Fruit fly (Drosophila melanogaster) whole organism, embryonic: ENCODE measurements around the gene Decay.

ENCODE experiments used
- Ada2b ChIP-seq: fragments of 200-800 bp; sonication (Bioruptor generic); IDR thresholded peaks from 2 replicates; pipeline ENCODE4 v1.3.6; 2022; ENCODE audit warnings: missing biosample characterization, missing genetic modification characterization
- Adf1 ChIP-seq: fragments of 200-800 bp; sonication (Bioruptor generic); IDR thresholded peaks from 2 replicates; pipeline ENCODE4 v1.3.6; 2022; ENCODE audit warnings: missing biosample characterization, missing genetic modification characterization
- Atf6 ChIP-seq: fragments of 200-800 bp; sonication (Bioruptor generic); IDR thresholded peaks from 2 replicates; pipeline ENCODE4 v1.3.6; 2022; ENCODE audit warnings: missing biosample characterization, missing genetic modification characterization
- Awh ChIP-seq: fragments of 200-800 bp; sonication (Bioruptor generic); IDR thresholded peaks from 2 replicates; pipeline ENCODE4, ENCODE4 v1.3.6; 2022; ENCODE audit warnings: missing biosample characterization, missing genetic modification characterization
- BtbVII ChIP-seq: fragments of 200-800 bp; sonication (Bioruptor generic); optimal IDR thresholded peaks from 3 replicates; lab custom pipeline; 2017; ENCODE audit warnings: missing biosample characterization, mild to moderate bottlenecking, missing genetic modification characterization
- CG11456 ChIP-seq: fragments of 200-800 bp; sonication (Bioruptor generic); IDR thresholded peaks from 3 replicates; pipeline ENCODE4 v1.3.6; 2022; ENCODE audit warnings: missing biosample characterization, missing genetic modification characterization
- CG12299 ChIP-seq: fragments of 200-800 bp; sonication (Bioruptor generic); optimal IDR thresholded peaks from 2 replicates; lab custom pipeline; 2018; ENCODE audit warnings: missing biosample characterization, mild to moderate bottlenecking, missing genetic modification characterization
- CG1233 ChIP-seq: fragments of 200-800 bp; sonication (Bioruptor generic); optimal IDR thresholded peaks from 4 replicates; lab custom pipeline; 2018; ENCODE audit warnings: missing biosample characterization, mild to moderate bottlenecking, missing genetic modification characterization
- CG16779 ChIP-seq: fragments of 200-800 bp; sonication (Bioruptor generic); IDR thresholded peaks from 2 replicates; pipeline ENCODE4 v1.3.6; 2022; ENCODE audit warnings: missing biosample characterization, missing genetic modification characterization
- CG17912 ChIP-seq: fragments of 200-800 bp; sonication (Bioruptor generic); optimal IDR thresholded peaks from 2 replicates; lab custom pipeline; 2018; ENCODE audit warnings: missing biosample characterization, mild to moderate bottlenecking, missing genetic modification characterization
- CG2120 ChIP-seq: fragments of 200-800 bp; sonication (Bioruptor generic); optimal IDR thresholded peaks from 3 replicates; lab custom pipeline; 2016; ENCODE audit warnings: missing biosample characterization, missing genetic modification characterization
- CG2202 ChIP-seq: fragments of 200-800 bp; sonication (Bioruptor generic); optimal IDR thresholded peaks from 2 replicates; lab custom pipeline; 2018; ENCODE audit warnings: missing biosample characterization, mild to moderate bottlenecking, missing genetic modification characterization
- CG4820 ChIP-seq: fragments of 200-800 bp; sonication (Bioruptor generic); optimal IDR thresholded peaks from 3 replicates; lab custom pipeline; 2016; ENCODE audit warnings: missing biosample characterization, missing genetic modification characterization
- CG4854 ChIP-seq: fragments of 200-800 bp; sonication (Bioruptor generic); optimal IDR thresholded peaks from 2 replicates; lab custom pipeline; 2016; ENCODE audit warnings: missing biosample characterization, missing genetic modification characterization, inconsistent platforms
- CG5180 ChIP-seq: fragments of 200-800 bp; sonication (Bioruptor generic); optimal IDR thresholded peaks from 3 replicates; lab custom pipeline; 2017; ENCODE audit warnings: missing biosample characterization, missing genetic modification characterization, mild to moderate bottlenecking, moderate library complexity, missing genetic modification reagents
- CG5953 ChIP-seq: fragments of 200-800 bp; sonication (Bioruptor generic); IDR thresholded peaks from 2 replicates; pipeline ENCODE4 v1.3.6; 2022; ENCODE audit warnings: missing biosample characterization, missing genetic modification characterization
- CG7372 ChIP-seq: fragments of 200-800 bp; sonication (Bioruptor generic); IDR thresholded peaks from 2 replicates; pipeline ENCODE4 v1.3.6; 2022; ENCODE audit warnings: missing biosample characterization, missing genetic modification characterization
- CG7786 ChIP-seq: fragments of 200-800 bp; sonication (Bioruptor generic); optimal IDR thresholded peaks from 2 replicates; lab custom pipeline; 2016; ENCODE audit warnings: missing biosample characterization, missing genetic modification characterization
- CG8089 ChIP-seq: fragments of 200-800 bp; sonication (Bioruptor generic); optimal IDR thresholded peaks from 3 replicates; lab custom pipeline; 2016; ENCODE audit warnings: missing biosample characterization, missing genetic modification characterization
- CHES-1-like ChIP-seq: fragments of 200-800 bp; sonication (Bioruptor generic); optimal IDR thresholded peaks from 2 replicates; lab custom pipeline; 2016; ENCODE audit warnings: missing biosample characterization, missing genetic modification characterization
- Dad ChIP-seq: fragments of 200-800 bp; sonication (Bioruptor generic); optimal IDR thresholded peaks from 3 replicates; lab custom pipeline; 2016; ENCODE audit warnings: missing biosample characterization, missing genetic modification characterization
- Dek ChIP-seq: fragments of 200-800 bp; sonication (Bioruptor generic); optimal IDR thresholded peaks from 3 replicates; lab custom pipeline; 2019; ENCODE audit warnings: missing biosample characterization, mild to moderate bottlenecking, missing genetic modification characterization, moderate library complexity
- E2f2 ChIP-seq: fragments of 200-800 bp; sonication (Bioruptor generic); IDR thresholded peaks from 2 replicates; pipeline ENCODE4 v1.3.6; 2022; ENCODE audit warnings: missing biosample characterization, missing genetic modification characterization
- Gsc ChIP-seq: fragments of 200-800 bp; sonication (Bioruptor generic); IDR thresholded peaks from 2 replicates; pipeline ENCODE4 v1.3.6; 2022; ENCODE audit warnings: missing biosample characterization, missing genetic modification characterization
- H15 ChIP-seq: fragments of 200-800 bp; sonication (Bioruptor generic); IDR thresholded peaks from 3 replicates; pipeline ENCODE4 v1.3.6; 2022; ENCODE audit warnings: missing biosample characterization, missing genetic modification characterization
- HLHmδ ChIP-seq: fragments of 200-800 bp; sonication (Bioruptor generic); optimal IDR thresholded peaks from 2 replicates; lab custom pipeline; 2018; ENCODE audit warnings: missing biosample characterization, mild to moderate bottlenecking, missing genetic modification characterization, moderate library complexity
- Jarid2 ChIP-seq: fragments of 200-800 bp; sonication (Bioruptor generic); optimal IDR thresholded peaks from 3 replicates; lab custom pipeline; 2017; ENCODE audit warnings: mild to moderate bottlenecking, missing biosample characterization, missing genetic modification reagents, missing genetic modification characterization
- Lim3 ChIP-seq: fragments of 200-800 bp; sonication (Bioruptor generic); IDR thresholded peaks from 2 replicates; pipeline ENCODE4 v1.3.6; 2022; ENCODE audit warnings: missing biosample characterization, missing genetic modification characterization
- NK7.1 ChIP-seq: fragments of 200-800 bp; sonication (Bioruptor generic); optimal IDR thresholded peaks from 3 replicates; lab custom pipeline; 2016; ENCODE audit warnings: missing biosample characterization, missing genetic modification characterization
- Oli ChIP-seq: fragments of 200-800 bp; sonication (Bioruptor generic); optimal IDR thresholded peaks from 2 replicates; lab custom pipeline; 2018; ENCODE audit warnings: missing biosample characterization, mild to moderate bottlenecking, missing genetic modification characterization, moderate library complexity
- Ravus ChIP-seq: fragments of 200-800 bp; sonication (Bioruptor generic); IDR thresholded peaks from 2 replicates; pipeline ENCODE4 v1.3.6; 2022; ENCODE audit warnings: missing biosample characterization, missing genetic modification characterization
- Tbp ChIP-seq: fragments of >200 bp; optimal IDR thresholded peaks from 2 replicates; lab custom pipeline; 2018; ENCODE audit warnings: missing biosample characterization, missing genetic modification characterization
- Trl ChIP-seq, 3 experiments: fragments of >200 bp in 2 of 3; fragments of 200-800 bp in 1 of 3; sonication (Bioruptor generic) in 1 of 3; optimal IDR thresholded peaks; 2 replicates in 1 of 3; 3 replicates in 2 of 3; lab custom pipeline; 2016 to 2017; ENCODE audit warnings: missing biosample characterization in 1 of 3, missing genetic modification characterization in 1 of 3
- Vsx1 ChIP-seq: fragments of 200-800 bp; sonication (Bioruptor generic); optimal IDR thresholded peaks from 2 replicates; lab custom pipeline; 2017; ENCODE audit warnings: missing biosample characterization, mild to moderate bottlenecking, missing genetic modification characterization, missing genetic modification reagents
- Xrp1 ChIP-seq: fragments of 200-800 bp; sonication (Bioruptor generic); IDR thresholded peaks from 2 replicates; pipeline ENCODE4 v1.3.6; 2022; ENCODE audit warnings: missing biosample characterization, missing genetic modification characterization
- bab2 ChIP-seq: fragments of 200-800 bp; sonication (Bioruptor generic); optimal IDR thresholded peaks from 2 replicates; lab custom pipeline; 2016; ENCODE audit warnings: missing biosample characterization, missing genetic modification characterization
- bsh ChIP-seq, 2 experiments: fragments of 200-800 bp; sonication (Bioruptor generic); optimal IDR thresholded peaks; 2 replicates each; lab custom pipeline; 2017 to 2018; ENCODE audit warnings: mild to moderate bottlenecking in 2 of 2, missing biosample characterization in 2 of 2, missing genetic modification characterization in 2 of 2, moderate library complexity in 1 of 2
- cad ChIP-seq: fragments of >200 bp; optimal IDR thresholded peaks from 2 replicates; lab custom pipeline; 2017; ENCODE audit warnings: missing biosample characterization, missing genetic modification characterization
- eyg ChIP-seq: fragments of 200-800 bp; sonication (Bioruptor generic); optimal IDR thresholded peaks from 3 replicates; lab custom pipeline; 2016; ENCODE audit warnings: missing biosample characterization, missing genetic modification characterization
- fd96Cb ChIP-seq: fragments of 200-800 bp; sonication (Bioruptor generic); optimal IDR thresholded peaks from 2 replicates; lab custom pipeline; 2018; ENCODE audit warnings: missing biosample characterization, mild to moderate bottlenecking, missing genetic modification characterization, moderate library complexity
- ftz-f1 ChIP-seq: fragments of 200-800 bp; sonication (Bioruptor generic); optimal IDR thresholded peaks from 2 replicates; lab custom pipeline; 2016; ENCODE audit warnings: missing biosample characterization, missing genetic modification characterization
- gcm ChIP-seq: fragments of 200-800 bp; sonication (Bioruptor generic); optimal IDR thresholded peaks from 2 replicates; lab custom pipeline; 2019; ENCODE audit warnings: missing biosample characterization, mild to moderate bottlenecking, missing genetic modification characterization, moderate library complexity
- gsb ChIP-seq: fragments of 200-800 bp; sonication (Bioruptor generic); IDR thresholded peaks from 2 replicates; pipeline ENCODE4 v1.3.6; 2022; ENCODE audit warnings: missing biosample characterization, missing genetic modification characterization
- h ChIP-seq: fragments of >200 bp; optimal IDR thresholded peaks from 2 replicates; lab custom pipeline; 2017
- hbn ChIP-seq: fragments of 200-800 bp; sonication (Bioruptor generic); IDR thresholded peaks from 2 replicates; pipeline ENCODE4 v1.3.6; 2022; ENCODE audit warnings: missing biosample characterization, missing genetic modification characterization; ENCODE audit not compliant: partially characterized antibody
- lilli ChIP-seq: fragments of 200-800 bp; sonication (Bioruptor generic); optimal IDR thresholded peaks from 3 replicates; lab custom pipeline; 2016; ENCODE audit warnings: missing biosample characterization, missing genetic modification characterization
- oc ChIP-seq: fragments of 200-800 bp; sonication (Bioruptor generic); optimal IDR thresholded peaks from 2 replicates; lab custom pipeline; 2018; ENCODE audit warnings: missing biosample characterization, mild to moderate bottlenecking, missing genetic modification characterization, moderate library complexity
- odd ChIP-seq: fragments of 200-800 bp; sonication (Bioruptor generic); optimal IDR thresholded peaks from 2 replicates; lab custom pipeline; 2017; ENCODE audit warnings: missing biosample characterization, mild to moderate bottlenecking, missing genetic modification characterization
- pan ChIP-seq, 4 experiments: fragments of >200 bp in 3 of 4; fragments of 200-800 bp in 1 of 4; sonication (Bioruptor generic) in 1 of 4; optimal IDR thresholded peaks in 3 of 4; IDR thresholded peaks in 1 of 4; 2 replicates each; pipeline versions ENCODE4 v1.3.6 to Lab custom; 2017 to 2022; ENCODE audit warnings: missing biosample characterization in 2 of 4, missing genetic modification characterization in 2 of 4, mixed read lengths in 1 of 4
- sisA ChIP-seq: fragments of 200-800 bp; sonication (Bioruptor generic); IDR thresholded peaks from 2 replicates; pipeline ENCODE4 v1.3.6; 2022; ENCODE audit warnings: missing biosample characterization, missing genetic modification characterization
- slou ChIP-seq: fragments of 200-800 bp; sonication (Bioruptor generic); optimal IDR thresholded peaks from 3 replicates; lab custom pipeline; 2016; ENCODE audit warnings: missing biosample characterization, missing genetic modification characterization
- tx ChIP-seq: fragments of 200-800 bp; sonication (Bioruptor generic); optimal IDR thresholded peaks from 2 replicates; lab custom pipeline; 2016; ENCODE audit warnings: missing biosample characterization, missing genetic modification characterization

Gene Decay

DNA sequence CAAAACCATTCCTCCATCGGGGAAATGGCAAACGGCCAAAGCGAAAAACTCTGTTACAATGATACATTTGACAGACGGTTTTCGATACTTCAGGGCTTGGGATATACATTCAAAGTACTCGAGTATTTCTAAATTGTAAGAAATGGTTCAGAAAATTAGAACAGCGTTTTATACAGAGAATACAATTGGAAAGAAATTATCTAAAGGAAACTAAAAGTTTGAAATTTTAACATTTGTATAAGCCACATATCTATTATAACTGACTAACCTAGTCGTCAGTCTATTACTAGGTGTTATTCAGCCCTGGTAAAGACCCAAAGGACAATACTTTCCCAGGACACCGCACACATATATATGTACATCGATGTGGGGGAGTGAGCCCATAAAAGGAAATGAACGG, 24.4 kb downstream of the Decay start (continued):
- TF ChIP-seq Vsx1 (GFP tag; lab: Kevin White, UChicago) = no peak
- TF ChIP-seq Trl (optimal IDR thresholded peaks at IDR 0.05; lab: Kevin White, UChicago) = no peak
- no peak for TF ChIP-seq Trl (GFP tag; optimal IDR thresholded peaks at IDR 0.05; lab: Kevin White, UChicago)
- TF ChIP-seq h (lab: Kevin White, UChicago) = no peak
- TF ChIP-seq CG16779 (GFP tag; lab: Robert Waterston, UW) = no peak
- no peak for TF ChIP-seq CG2202
- no peak for TF ChIP-seq Lim3
- TF ChIP-seq gsb (GFP tag; lab: Robert Waterston, UW) = no peak
- TF ChIP-seq Jarid2 (GFP tag; lab: Kevin White, UChicago) = no peak
- no peak for TF ChIP-seq sisA (GFP tag; lab: Robert Waterston, UW)
- TF ChIP-seq NK7.1 = no peak
- TF ChIP-seq slou (GFP tag; lab: Kevin White, UChicago) = no peak
- TF ChIP-seq CHES-1-like (GFP tag; lab: Kevin White, UChicago) = no peak
- no peak for TF ChIP-seq Ada2b
- TF ChIP-seq CG4854 (GFP tag; lab: Kevin White, UChicago) = no peak
- TF ChIP-seq oc (tag; lab: Kevin White, UChicago) = no peak
- peak; percentile 49 for TF ChIP-seq CG12299 (tag; lab: Kevin White, UChicago)
- TF ChIP-seq Ravus (GFP tag; lab: Robert Waterston, UW) = no peak
- no peak for TF ChIP-seq cad (GFP tag; lab: Kevin White, UChicago)
- no peak for TF ChIP-seq Adf1
- TF ChIP-seq bsh (GFP tag; optimal IDR thresholded peaks at IDR 0.05; lab: Kevin White, UChicago) = peak in 1 of 2 experiments; percentile 23
- no peak for TF ChIP-seq Oli (tag; lab: Kevin White, UChicago)
- no peak for TF ChIP-seq HLHmδ
- TF ChIP-seq CG7786 (GFP tag; lab: Kevin White, UChicago) = no peak
- TF ChIP-seq Dad (GFP tag; lab: Kevin White, UChicago) = no peak
- no peak for TF ChIP-seq Tbp (GFP tag; lab: Kevin White, UChicago)
- TF ChIP-seq CG4820 (GFP tag; lab: Kevin White, UChicago) = no peak
- TF ChIP-seq CG5180 (GFP tag; lab: Kevin White, UChicago) = peak; percentile 11
- no peak for TF ChIP-seq H15 (GFP tag; lab: Robert Waterston, UW)
- TF ChIP-seq Dek (tag; lab: Kevin White, UChicago) = no peak
- TF ChIP-seq CG7372 = no peak
- peak; percentile 3 for TF ChIP-seq lilli (GFP tag; lab: Kevin White, UChicago)
- TF ChIP-seq Awh (GFP tag; lab: Robert Waterston, UW) = no peak
- TF ChIP-seq bab2 (GFP tag; lab: Kevin White, UChicago) = no peak
- TF ChIP-seq fd96Cb (tag; lab: Kevin White, UChicago) = no peak
- TF ChIP-seq CG17912 (GFP tag; lab: Kevin White, UChicago) = no peak
- no peak for TF ChIP-seq Atf6 (GFP tag; lab: Robert Waterston, UW)
- no peak for TF ChIP-seq E2f2 (GFP tag; lab: Robert Waterston, UW)
- TF ChIP-seq pan (optimal IDR thresholded peaks at IDR 0.05; lab: Kevin White, UChicago) = no peak
- no peak for TF ChIP-seq pan (GFP tag; optimal IDR thresholded peaks at IDR 0.05 in 1 of 2, IDR thresholded peaks at IDR 0.05 in 1 of 2)
- TF ChIP-seq CG2120 = peak; percentile 58
- TF ChIP-seq hbn (GFP tag; lab: Robert Waterston, UW) = no peak
- TF ChIP-seq BtbVII (GFP tag; lab: Kevin White, UChicago) = peak; percentile 26
- TF ChIP-seq CG1233 (GFP tag; lab: Kevin White, UChicago) = peak; percentile 17
- TF ChIP-seq CG11456 (GFP tag; lab: Robert Waterston, UW) = no peak
- no peak for TF ChIP-seq CG8089
- TF ChIP-seq gcm (GFP tag; lab: Kevin White, UChicago) = no peak
- TF ChIP-seq CG5953 (GFP tag; lab: Robert Waterston, UW) = no peak
- no peak for TF ChIP-seq eyg (GFP tag; lab: Kevin White, UChicago)
- no peak for TF ChIP-seq Gsc (GFP tag; lab: Robert Waterston, UW)
- peak; percentile 23 for TF ChIP-seq odd (GFP tag; lab: Kevin White, UChicago)
- TF ChIP-seq tx (GFP tag; lab: Kevin White, UChicago) = no peak
- no peak for TF ChIP-seq ftz-f1 (GFP tag; lab: Kevin White, UChicago)
- TF ChIP-seq Xrp1 = peak; percentile 45; the same call in 1 of the 2 replicates
